In genomic region chrX:3023552-3024183, ce11 we compare ENCODE assay signal across 6 worm cellular contexts.
TF ChIP-seq lines count a peak whose summit lies in the region.

No protein-coding gene starts in this region.

TF ChIP-seq in whole organism, L1 larva, 84 proteins besides CTCF, POLR2A, EP300 and RAD21 (continues in another document):
- no peak for TF ChIP-seq jun-1 (tag; optimal IDR thresholded peaks at IDR 0.05; lab: Kevin White, UChicago)
- TF ChIP-seq isw-1 (GFP tag; IDR thresholded peaks at IDR 0.05; lab: Robert Waterston, UW): no peak
- TF ChIP-seq lin-14 (GFP tag; optimal IDR thresholded peaks at IDR 0.05; lab: Kevin White, UChicago): peak; percentile 77
- TF ChIP-seq swsn-7 (tag; optimal IDR thresholded peaks at IDR 0.05; lab: Kevin White, UChicago): peak; percentile 19
- peak; percentile 76 for TF ChIP-seq nhr-71 (tag; optimal IDR thresholded peaks at IDR 0.05; lab: Kevin White, UChicago)
- no peak for TF ChIP-seq C34B4.2 (tag; optimal IDR thresholded peaks at IDR 0.05; lab: Kevin White, UChicago)
- no peak for TF ChIP-seq mep-1 (tag; optimal IDR thresholded peaks at IDR 0.05; lab: Kevin White, UChicago)
- no peak for TF ChIP-seq ceh-88 (GFP tag; IDR thresholded peaks at IDR 0.05; lab: Robert Waterston, UW)
- TF ChIP-seq fkh-10 (GFP tag; optimal IDR thresholded peaks at IDR 0.05; lab: Kevin White, UChicago): no peak
- TF ChIP-seq pax-3 (tag; optimal IDR thresholded peaks at IDR 0.05; lab: Kevin White, UChicago): no peak
- no peak for TF ChIP-seq nhr-12 (tag; optimal IDR thresholded peaks at IDR 0.05; lab: Kevin White, UChicago)
- TF ChIP-seq ama-1 (optimal IDR thresholded peaks at IDR 0.05; lab: Kevin White, UChicago): no peak
- no peak for TF ChIP-seq C04F5.9 (tag; optimal IDR thresholded peaks at IDR 0.05; lab: Kevin White, UChicago)
- peak; percentile 17 for TF ChIP-seq nhr-85 (tag; lab: Kevin White, UChicago)
- no peak for TF ChIP-seq fos-1 (tag; optimal IDR thresholded peaks at IDR 0.05; lab: Kevin White, UChicago)
- no peak for TF ChIP-seq unc-86 (tag; optimal IDR thresholded peaks at IDR 0.05; lab: Kevin White, UChicago)
- TF ChIP-seq egl-13 (tag; optimal IDR thresholded peaks at IDR 0.05; lab: Kevin White, UChicago): no peak

TF ChIP-seq in whole organism, L2 larva, 48 proteins besides CTCF, POLR2A, EP300 and RAD21:
- peak; percentile 65 for TF ChIP-seq nhr-129 (tag; optimal IDR thresholded peaks at IDR 0.05; lab: Kevin White, UChicago)
- no peak for TF ChIP-seq unc-55 (GFP tag; optimal IDR thresholded peaks at IDR 0.05; lab: Kevin White, UChicago)
- peak; percentile 33 for TF ChIP-seq F13H6.1 (tag; optimal IDR thresholded peaks at IDR 0.05; lab: Kevin White, UChicago)
- peak in 1 of 2 experiments; percentile 10 for TF ChIP-seq lsy-2 (tag; optimal IDR thresholded peaks at IDR 0.05; lab: Kevin White, UChicago)
- peak; percentile 78 for TF ChIP-seq sma-9 (GFP tag; optimal IDR thresholded peaks at IDR 0.05; lab: Kevin White, UChicago)
- TF ChIP-seq sma-9 (tag; optimal IDR thresholded peaks at IDR 0.05; lab: Kevin White, UChicago): no peak
- TF ChIP-seq elt-1 (tag; optimal IDR thresholded peaks at IDR 0.05; lab: Kevin White, UChicago): no peak
- TF ChIP-seq C34F6.9 (tag; optimal IDR thresholded peaks at IDR 0.05; lab: Kevin White, UChicago): peak; percentile 17
- TF ChIP-seq ztf-4 (tag; optimal IDR thresholded peaks at IDR 0.05; lab: Kevin White, UChicago): peak; percentile 13
- peak; percentile 54 for TF ChIP-seq ama-1 (optimal IDR thresholded peaks at IDR 0.05; lab: Kevin White, UChicago)

TF ChIP-seq in whole organism, L3 larva, 47 proteins besides CTCF, POLR2A, EP300 and RAD21:
- TF ChIP-seq nfya-1 (tag; optimal IDR thresholded peaks at IDR 0.05; lab: Kevin White, UChicago; ENCODE audit: insufficient read depth): peak; percentile 17
- no peak for TF ChIP-seq jun-1 (tag; optimal IDR thresholded peaks at IDR 0.05; lab: Kevin White, UChicago)
- TF ChIP-seq ceh-9 (tag; optimal IDR thresholded peaks at IDR 0.05; lab: Kevin White, UChicago): no peak
- no peak for TF ChIP-seq nhr-23 (tag; optimal IDR thresholded peaks at IDR 0.05; lab: Kevin White, UChicago)

TF ChIP-seq in whole organism, L4 larva, 104 proteins besides CTCF, POLR2A, EP300 and RAD21 (continues in another document):
- TF ChIP-seq lin-1 (GFP tag; IDR thresholded peaks at IDR 0.05; lab: Robert Waterston, UW) (no peak), daf-16 (GFP tag; optimal IDR thresholded peaks at IDR 0.05; lab: Kevin White, UChicago) (no peak), daf-16 (tag; optimal IDR thresholded peaks at IDR 0.05; lab: Kevin White, UChicago) (no peak), lim-7 (GFP tag; IDR thresholded peaks at IDR 0.05; lab: Robert Waterston, UW) (no peak), F49E8.2 (tag; optimal IDR thresholded peaks at IDR 0.05; lab: Kevin White, UChicago; ENCODE audit: borderline replicate concordance) (no peak), hlh-30 (tag; optimal IDR thresholded peaks at IDR 0.05; lab: Kevin White, UChicago; ENCODE audit: insufficient read depth) (no peak), daf-12 (tag; optimal IDR thresholded peaks at IDR 0.05; lab: Kevin White, UChicago) (no peak), lin-15B (tag; optimal IDR thresholded peaks at IDR 0.05; lab: Kevin White, UChicago) (no peak), hmg-1.1 (GFP tag; IDR thresholded peaks at IDR 0.05; lab: Robert Waterston, UW) (0 out of 2 replicates have a peak, but pooled peaks have one; percentile 21), spr-3 (GFP tag; optimal IDR thresholded peaks at IDR 0.05; lab: Kevin White, UChicago) (no peak), mxl-2 (GFP tag; conservative IDR thresholded peaks at IDR 0.05; lab: Robert Waterston, UW) (no peak), attf-4 (tag; optimal IDR thresholded peaks at IDR 0.05; lab: Kevin White, UChicago) (no peak), unc-62 (GFP tag; optimal IDR thresholded peaks at IDR 0.05 in 1 of 2; lab: Kevin White, UChicago) (peak in 1 of 2 experiments; percentile 68), unc-62 (tag; optimal IDR thresholded peaks at IDR 0.05; lab: Kevin White, UChicago) (no peak), ceh-28 (tag; optimal IDR thresholded peaks at IDR 0.05; lab: Kevin White, UChicago) (no peak), F44E2.7 (GFP tag; IDR thresholded peaks at IDR 0.05; lab: Robert Waterston, UW) (no peak), egl-43 (GFP tag; IDR thresholded peaks at IDR 0.05; lab: Robert Waterston, UW) (no peak), mes-2 (tag; optimal IDR thresholded peaks at IDR 0.05; lab: Kevin White, UChicago; ENCODE audit: poor library complexity, severe bottlenecking) (no peak), mxl-3 (GFP tag; optimal IDR thresholded peaks at IDR 0.05; lab: Kevin White, UChicago) (peak; percentile 26), zfp-2 (tag; optimal IDR thresholded peaks at IDR 0.05; lab: Kevin White, UChicago) (no peak), F10B5.3 (tag; optimal IDR thresholded peaks at IDR 0.05; lab: Kevin White, UChicago) (no peak), hif-1 (tag; optimal IDR thresholded peaks at IDR 0.05; lab: Kevin White, UChicago) (peak in 1 of 2 experiments; percentile 50)

TF ChIP-seq in whole organism, late embryonic, 69 proteins besides CTCF, POLR2A, EP300 and RAD21:
- TF ChIP-seq unc-42 (tag; optimal IDR thresholded peaks at IDR 0.05; lab: Kevin White, UChicago) (peak; percentile 69), ahr-1 (tag; optimal IDR thresholded peaks at IDR 0.05; lab: Kevin White, UChicago) (no peak)

TF ChIP-seq in whole organism, mixed stage, embryonic, 35 proteins besides CTCF, POLR2A, EP300 and RAD21:
- TF ChIP-seq bed-3 (GFP tag; optimal IDR thresholded peaks at IDR 0.05; lab: Kevin White, UChicago): no peak
- TF ChIP-seq nhr-28 (tag; optimal IDR thresholded peaks at IDR 0.05; lab: Kevin White, UChicago): no peak
- TF ChIP-seq drap-1 (GFP tag; optimal IDR thresholded peaks at IDR 0.05; lab: Kevin White, UChicago): no peak
- TF ChIP-seq mab-5 (tag; optimal IDR thresholded peaks at IDR 0.05; lab: Kevin White, UChicago): no peak
- peak; percentile 78 for TF ChIP-seq hlh-1 (tag; optimal IDR thresholded peaks at IDR 0.05; lab: Kevin White, UChicago)
- TF ChIP-seq sptf-1 (tag; optimal IDR thresholded peaks at IDR 0.05; lab: Kevin White, UChicago): no peak
- no peak for TF ChIP-seq elt-1 (tag; optimal IDR thresholded peaks at IDR 0.05; lab: Kevin White, UChicago; ENCODE audit: borderline replicate concordance, insufficient read depth)
- no peak for TF ChIP-seq ham-2 (GFP tag; optimal IDR thresholded peaks at IDR 0.05; lab: Kevin White, UChicago)
- peak; percentile 64 for TF ChIP-seq ces-1 (GFP tag; optimal IDR thresholded peaks at IDR 0.05; lab: Kevin White, UChicago)

Comparison
In these comparisons a context has a peak if more than half of its experiments do, and no peak if none do; other contexts are left out.
1. Of the 29 proteins assayed by ChIP-seq in both whole organism, L4 larva and whole organism, L1 larva: peak only in whole organism, L4 larva: aha-1 and mep-1; only in whole organism, L1 larva: unc-130; in both: none; in neither: 22; mixed calls (peak in some experiments, not most) for 4.